Worm (Caenorhabditis elegans): ENCODE data around the gene F32G8.3.

DNA sequence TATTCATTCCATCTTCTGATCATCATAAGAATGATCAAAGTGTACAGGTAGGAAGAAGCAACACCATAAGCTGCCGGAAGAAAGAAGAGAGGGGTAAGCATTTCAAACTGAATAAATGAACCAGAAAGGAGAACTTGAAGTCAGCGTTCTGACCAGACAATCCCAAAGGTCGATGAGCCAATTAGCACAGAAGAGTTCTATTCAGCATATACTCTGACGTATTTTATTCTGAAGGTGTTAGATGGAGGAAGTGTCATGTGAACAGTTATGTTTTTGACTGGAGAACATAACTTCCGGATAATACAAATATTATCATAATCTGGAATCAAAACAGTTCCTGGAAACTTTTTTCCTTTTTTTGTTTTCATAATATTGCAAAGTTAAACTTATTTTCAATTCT lies 33.6 kb upstream of the F32G8.3 start, which contains the start of gene srg-32:
- TF ChIP-seq him-1 (tag; optimal IDR thresholded peaks at IDR 0.05) = no peak
- TF ChIP-seq dao-5 (tag; optimal IDR thresholded peaks at IDR 0.05) = no peak

All from whole organism, L4/young adult.